Worm (Caenorhabditis elegans) whole organism, L1 larva: ENCODE results near the gene F23A7.4.

Experiments used
- C16A3.4 ChIP-seq: fragments of 150-350 bp; optimal IDR thresholded peaks from 2 replicates; lab custom pipeline; 2014; ENCODE audit warnings: missing biosample characterization, missing genetic modification characterization
- dsc-1 ChIP-seq: sonication (generic microtip); optimal IDR thresholded peaks from 2 replicates; lab custom pipeline; 2016; ENCODE audit warnings: mild to moderate bottlenecking, missing genetic modification characterization, missing compliant biosample characterization
- lin-13 ChIP-seq: fragments of 150-350 bp; optimal IDR thresholded peaks from 2 replicates; lab custom pipeline; 2014; ENCODE audit warnings: missing biosample characterization, missing genetic modification reagents, missing genetic modification characterization
- lin-15B ChIP-seq: fragments of 150-350 bp; sonication (generic microtip); optimal IDR thresholded peaks from 3 replicates; lab custom pipeline; 2014; ENCODE audit warnings: missing biosample characterization, missing genetic modification characterization
- lin-39 ChIP-seq: fragments of 150-350 bp; optimal IDR thresholded peaks from 2 replicates; lab custom pipeline; 2014; ENCODE audit warnings: missing biosample characterization, missing genetic modification reagents, missing genetic modification characterization
- mdl-1 ChIP-seq, 2 experiments: fragments of 150-350 bp; optimal IDR thresholded peaks; 2 replicates each; lab custom pipeline; 2014 to 2017; ENCODE audit warnings: missing biosample characterization in 2 of 2, missing genetic modification characterization in 2 of 2, inconsistent platforms in 1 of 2
- nhr-11 ChIP-seq: fragments of 150-350 bp; optimal IDR thresholded peaks from 2 replicates; lab custom pipeline; 2014; ENCODE audit warnings: missing biosample characterization, missing genetic modification characterization
- nhr-12 ChIP-seq: sonication (generic microtip); optimal IDR thresholded peaks from 2 replicates; lab custom pipeline; 2017; ENCODE audit warnings: missing biosample characterization, missing genetic modification characterization
- pax-3 ChIP-seq: fragments of 200-800 bp; sonication (Bioruptor generic); optimal IDR thresholded peaks from 2 replicates; lab custom pipeline; 2018; ENCODE audit warnings: mild to moderate bottlenecking, missing genetic modification characterization, moderate library complexity, missing compliant biosample characterization
- pqm-1 ChIP-seq: sonication (generic microtip); optimal IDR thresholded peaks from 3 replicates; lab custom pipeline; 2017; ENCODE audit warnings: missing biosample characterization, missing genetic modification characterization
- swsn-7 ChIP-seq: sonication (generic microtip); optimal IDR thresholded peaks from 2 replicates; lab custom pipeline; 2016; ENCODE audit warnings: missing genetic modification characterization, missing compliant biosample characterization
- tlp-1 ChIP-seq: fragments of 150-350 bp; optimal IDR thresholded peaks from 2 replicates; lab custom pipeline; 2014; ENCODE audit warnings: missing biosample characterization, missing genetic modification characterization

DNA sequence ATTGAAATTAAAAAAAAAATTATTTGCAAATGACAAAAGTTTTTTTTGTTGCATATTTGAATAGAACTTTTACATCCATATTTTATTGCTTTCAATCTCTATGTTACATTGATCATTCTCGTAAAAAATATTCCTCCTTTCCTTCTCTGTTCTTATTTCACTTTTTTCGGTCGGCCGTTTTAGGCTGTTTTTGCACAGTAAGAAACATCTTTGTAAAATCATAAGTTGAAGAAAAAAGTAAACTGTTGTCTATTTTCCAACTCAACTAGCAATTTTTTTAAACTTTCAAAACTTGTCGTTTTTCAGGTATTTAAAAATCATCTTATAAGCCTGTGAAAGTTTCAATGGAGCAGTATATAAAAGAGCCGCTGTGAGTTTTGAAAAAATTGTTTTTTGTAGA, 16.2 kb downstream of the F23A7.4 start, which contains the start of gene F23A7.5:
- TF ChIP-seq dsc-1 (tag; lab: Kevin White, UChicago): no peak
- TF ChIP-seq C16A3.4 (tag; lab: Kevin White, UChicago): no peak
- TF ChIP-seq pqm-1 (tag; lab: Kevin White, UChicago): no peak
- no peak for TF ChIP-seq lin-39 (tag; lab: Kevin White, UChicago)
- no peak for TF ChIP-seq lin-15B (tag; lab: Kevin White, UChicago)
- no peak for TF ChIP-seq lin-13 (GFP tag; lab: Kevin White, UChicago)
- no peak for TF ChIP-seq swsn-7 (tag; lab: Kevin White, UChicago)
- TF ChIP-seq nhr-12 (tag; lab: Kevin White, UChicago): no peak
- TF ChIP-seq tlp-1: no peak
- no peak for TF ChIP-seq pax-3
- no peak for TF ChIP-seq nhr-11
- TF ChIP-seq mdl-1 (tag; optimal IDR thresholded peaks at IDR 0.05; lab: Kevin White, UChicago): no peak
